Fruit fly (Drosophila melanogaster) whole organism, embryonic: ENCODE data around the gene CG42591.

Experiments used
- B-H1 ChIP-seq: fragments of 200-800 bp; sonication (Bioruptor generic); IDR thresholded peaks from 3 replicates; pipeline ENCODE4 v1.3.6; 2022; ENCODE audit warnings: missing biosample characterization, missing genetic modification characterization
- CG10147 ChIP-seq: fragments of 200-800 bp; sonication (Bioruptor generic); optimal IDR thresholded peaks from 2 replicates; lab custom pipeline; 2019; ENCODE audit warnings: missing biosample characterization, mild to moderate bottlenecking, missing genetic modification characterization, moderate library complexity
- CG10979 ChIP-seq: fragments of 200-800 bp; sonication (Bioruptor generic); optimal IDR thresholded peaks from 2 replicates; lab custom pipeline; 2018; ENCODE audit warnings: missing biosample characterization, mild to moderate bottlenecking, missing genetic modification characterization, moderate library complexity
- CG11247 ChIP-seq: fragments of 200-800 bp; sonication (Bioruptor generic); IDR thresholded peaks from 2 replicates; pipeline ENCODE4 v1.3.6; 2022; ENCODE audit warnings: missing biosample characterization, missing genetic modification characterization
- CG12071 ChIP-seq: fragments of 200-800 bp; sonication (Bioruptor generic); optimal IDR thresholded peaks from 3 replicates; lab custom pipeline; 2018; ENCODE audit warnings: missing biosample characterization, mild to moderate bottlenecking, missing genetic modification characterization
- CG13775 ChIP-seq: fragments of 200-800 bp; sonication (Bioruptor generic); optimal IDR thresholded peaks from 3 replicates; lab custom pipeline; 2017; ENCODE audit warnings: missing biosample characterization, mild to moderate bottlenecking, missing genetic modification characterization
- CG14441 ChIP-seq: fragments of 200-800 bp; sonication (Bioruptor generic); IDR thresholded peaks from 2 replicates; pipeline ENCODE4 v1.3.6; 2022; ENCODE audit warnings: missing biosample characterization, missing genetic modification characterization
- CG1603 ChIP-seq: fragments of 200-800 bp; sonication (Bioruptor generic); optimal IDR thresholded peaks from 2 replicates; lab custom pipeline; 2019; ENCODE audit warnings: missing biosample characterization, mild to moderate bottlenecking, missing genetic modification characterization, moderate library complexity
- CG17328 ChIP-seq: fragments of 200-800 bp; sonication (Bioruptor generic); IDR thresholded peaks from 2 replicates; pipeline ENCODE4 v1.3.6; 2022; ENCODE audit warnings: missing biosample characterization, missing genetic modification characterization
- CG2199 ChIP-seq: fragments of 200-800 bp; sonication (Bioruptor generic); IDR thresholded peaks from 3 replicates; pipeline ENCODE4 v1.3.6; 2022; ENCODE audit warnings: missing biosample characterization, missing genetic modification characterization
- CG2678 ChIP-seq: fragments of 200-800 bp; sonication (Bioruptor generic); optimal IDR thresholded peaks from 3 replicates; lab custom pipeline; 2019; ENCODE audit warnings: missing biosample characterization, mild to moderate bottlenecking, missing genetic modification characterization, moderate library complexity
- CG33213 ChIP-seq: fragments of 200-800 bp; sonication (Bioruptor generic); optimal IDR thresholded peaks from 3 replicates; lab custom pipeline; 2016; ENCODE audit warnings: missing biosample characterization, missing genetic modification characterization
- CG4424 ChIP-seq: fragments of 200-800 bp; sonication (Bioruptor generic); optimal IDR thresholded peaks from 3 replicates; lab custom pipeline; 2016; ENCODE audit warnings: missing biosample characterization, missing genetic modification characterization
- CG6254 ChIP-seq: fragments of 200-800 bp; sonication (Bioruptor generic); optimal IDR thresholded peaks from 3 replicates; lab custom pipeline; 2017; ENCODE audit warnings: mild to moderate bottlenecking, missing biosample characterization, missing genetic modification reagents, missing genetic modification characterization
- CG6689 ChIP-seq: fragments of 200-800 bp; sonication (Bioruptor generic); IDR thresholded peaks from 2 replicates; pipeline ENCODE4 v1.3.6; 2022; ENCODE audit warnings: missing biosample characterization, missing genetic modification characterization
- CG7745 ChIP-seq: fragments of 200-800 bp; sonication (Bioruptor generic); optimal IDR thresholded peaks from 2 replicates; lab custom pipeline; 2018; ENCODE audit warnings: missing biosample characterization, mild to moderate bottlenecking, missing genetic modification characterization, moderate library complexity
- CG8765 ChIP-seq: fragments of 200-800 bp; sonication (Bioruptor generic); IDR thresholded peaks from 2 replicates; pipeline ENCODE4 v1.3.6; 2022; ENCODE audit warnings: missing biosample characterization, missing genetic modification characterization
- CG9609 ChIP-seq: fragments of 200-800 bp; sonication (Bioruptor generic); optimal IDR thresholded peaks from 3 replicates; lab custom pipeline; 2016; ENCODE audit warnings: missing biosample characterization, missing genetic modification characterization
- D19B ChIP-seq: fragments of 200-800 bp; sonication (Bioruptor generic); optimal IDR thresholded peaks from 2 replicates; lab custom pipeline; 2017; ENCODE audit warnings: missing biosample characterization, mild to moderate bottlenecking, missing genetic modification characterization
- Dfd ChIP-seq, 2 experiments: fragments of >200 bp; optimal IDR thresholded peaks; 2 replicates each; lab custom pipeline; 2017; ENCODE audit warnings: missing biosample characterization in 2 of 2, missing genetic modification characterization in 2 of 2
- Doc3 ChIP-seq: fragments of 200-800 bp; sonication (Bioruptor generic); IDR thresholded peaks from 3 replicates; pipeline ENCODE4 v1.3.6; 2022; ENCODE audit warnings: missing biosample characterization, missing genetic modification characterization; ENCODE audit not compliant: partially characterized antibody
- H2.0 ChIP-seq: fragments of 200-800 bp; sonication (Bioruptor generic); IDR thresholded peaks from 2 replicates; pipeline ENCODE4 v1.3.6; 2022; ENCODE audit warnings: missing biosample characterization, missing genetic modification characterization
- Hmr ChIP-seq: fragments of 200-800 bp; sonication (Bioruptor generic); optimal IDR thresholded peaks from 3 replicates; lab custom pipeline; 2017; ENCODE audit warnings: mild to moderate bottlenecking, missing biosample characterization, missing genetic modification reagents, missing genetic modification characterization
- Med ChIP-seq: fragments of 200-800 bp; sonication (Bioruptor generic); peaks from one replicate; lab custom pipeline; 2016; ENCODE audit warnings: missing biosample characterization, missing genetic modification characterization, mild to moderate bottlenecking, inconsistent platforms, moderate library complexity
- Ptx1 ChIP-seq: fragments of 200-800 bp; sonication (Bioruptor generic); IDR thresholded peaks from 2 replicates; pipeline ENCODE4 v1.3.6; 2022; ENCODE audit warnings: missing biosample characterization, missing genetic modification characterization
- Xrp1 ChIP-seq: fragments of 200-800 bp; sonication (Bioruptor generic); IDR thresholded peaks from 2 replicates; pipeline ENCODE4 v1.3.6; 2022; ENCODE audit warnings: missing biosample characterization, missing genetic modification characterization
- ab ChIP-seq: fragments of 200-800 bp; sonication (Bioruptor generic); optimal IDR thresholded peaks from 2 replicates; lab custom pipeline; 2016; ENCODE audit warnings: missing biosample characterization, missing genetic modification characterization
- bab2 ChIP-seq: fragments of 200-800 bp; sonication (Bioruptor generic); optimal IDR thresholded peaks from 2 replicates; lab custom pipeline; 2016; ENCODE audit warnings: missing biosample characterization, missing genetic modification characterization
- ci ChIP-seq: fragments of 200-800 bp; sonication (Bioruptor generic); IDR thresholded peaks from 3 replicates; pipeline ENCODE4 v1.3.6; 2022; ENCODE audit warnings: missing biosample characterization, missing genetic modification characterization
- crp ChIP-seq, 2 experiments: fragments of 200-800 bp; sonication (Bioruptor generic); optimal IDR thresholded peaks; 2 replicates in 1 of 2; 3 replicates in 1 of 2; lab custom pipeline; 2017; ENCODE audit warnings: missing biosample characterization in 2 of 2, missing genetic modification characterization in 2 of 2, mild to moderate bottlenecking in 1 of 2, moderate library complexity in 1 of 2
- dmrt99B ChIP-seq: fragments of 200-800 bp; sonication (Bioruptor generic); optimal IDR thresholded peaks from 2 replicates; lab custom pipeline; 2018; ENCODE audit warnings: missing biosample characterization, mild to moderate bottlenecking, missing genetic modification characterization, moderate library complexity
- fd96Cb ChIP-seq: fragments of 200-800 bp; sonication (Bioruptor generic); optimal IDR thresholded peaks from 2 replicates; lab custom pipeline; 2018; ENCODE audit warnings: missing biosample characterization, mild to moderate bottlenecking, missing genetic modification characterization, moderate library complexity
- gem ChIP-seq: fragments of 200-800 bp; sonication (Bioruptor generic); optimal IDR thresholded peaks from 2 replicates; lab custom pipeline; 2019; ENCODE audit warnings: missing biosample characterization, mild to moderate bottlenecking, missing genetic modification characterization, moderate library complexity
- nmo ChIP-seq: fragments of 200-800 bp; sonication (Bioruptor generic); optimal IDR thresholded peaks from 2 replicates; lab custom pipeline; 2018; ENCODE audit warnings: missing biosample characterization, mild to moderate bottlenecking, missing genetic modification characterization, moderate library complexity
- ranshi ChIP-seq: fragments of 200-800 bp; sonication (Bioruptor generic); IDR thresholded peaks from 2 replicates; pipeline ENCODE4 v1.3.6; 2022; ENCODE audit warnings: missing biosample characterization, missing genetic modification characterization
- row ChIP-seq: fragments of 200-800 bp; sonication (Bioruptor generic); IDR thresholded peaks from 3 replicates; pipeline ENCODE4 v1.3.6; 2022; ENCODE audit warnings: missing biosample characterization, missing genetic modification characterization
- scrt ChIP-seq: fragments of 200-800 bp; sonication (Bioruptor generic); optimal IDR thresholded peaks from 2 replicates; lab custom pipeline; 2018; ENCODE audit warnings: missing biosample characterization, mild to moderate bottlenecking, missing genetic modification characterization, moderate library complexity
- sd ChIP-seq: fragments of 200-800 bp; sonication (Bioruptor generic); optimal IDR thresholded peaks from 3 replicates; lab custom pipeline; 2018; ENCODE audit warnings: missing biosample characterization, mild to moderate bottlenecking, missing genetic modification characterization, moderate library complexity
- shn ChIP-seq: fragments of 200-800 bp; sonication (Bioruptor generic); optimal IDR thresholded peaks from 3 replicates; lab custom pipeline; 2016; ENCODE audit warnings: missing biosample characterization, missing genetic modification characterization
- sisA ChIP-seq: fragments of 200-800 bp; sonication (Bioruptor generic); IDR thresholded peaks from 2 replicates; pipeline ENCODE4 v1.3.6; 2022; ENCODE audit warnings: missing biosample characterization, missing genetic modification characterization
- slbo ChIP-seq: fragments of 200-800 bp; sonication (Bioruptor generic); IDR thresholded peaks from 2 replicates; pipeline ENCODE4 v1.3.6; 2022; ENCODE audit warnings: missing biosample characterization, missing genetic modification characterization
- slou ChIP-seq: fragments of 200-800 bp; sonication (Bioruptor generic); optimal IDR thresholded peaks from 3 replicates; lab custom pipeline; 2016; ENCODE audit warnings: missing biosample characterization, missing genetic modification characterization
- stc ChIP-seq: fragments of 200-800 bp; sonication (Bioruptor generic); IDR thresholded peaks from 2 replicates; pipeline ENCODE4 v1.3.6; 2022; ENCODE audit warnings: missing biosample characterization, missing genetic modification characterization
- tin ChIP-seq: fragments of 200-800 bp; sonication (Bioruptor generic); optimal IDR thresholded peaks from 3 replicates; lab custom pipeline; 2016; ENCODE audit warnings: missing biosample characterization, missing genetic modification characterization
- wor ChIP-seq: fragments of 200-800 bp; sonication (Bioruptor generic); IDR thresholded peaks from 2 replicates; pipeline ENCODE4 v1.3.6; 2022; ENCODE audit warnings: missing biosample characterization, missing genetic modification characterization
- zfh1 ChIP-seq: fragments of 200-800 bp; sonication (Bioruptor generic); IDR thresholded peaks from 3 replicates; pipeline ENCODE4 v1.3.6; 2022; ENCODE audit warnings: missing biosample characterization, missing genetic modification characterization

CG42591 gene

dm6 chr3L:8033088-8033487 lies 36.7 kb downstream of the CG42591 start:
- no peak for TF ChIP-seq CG10147 (GFP tag; lab: Kevin White, UChicago)
- 0 out of 2 replicates have a peak, but pooled peaks have one; percentile 31 for TF ChIP-seq CG14441 (GFP tag; lab: Robert Waterston, UW)
- TF ChIP-seq wor (GFP tag; lab: Robert Waterston, UW) = no peak
- no peak for TF ChIP-seq ab (GFP tag; lab: Kevin White, UChicago)
- 0 out of 2 replicates have a peak, but pooled peaks have one; percentile 33 for TF ChIP-seq Ptx1 (GFP tag; lab: Robert Waterston, UW)
- no peak for TF ChIP-seq CG17328
- 0 out of 3 replicates have a peak, but pooled peaks have one; percentile 39 for TF ChIP-seq zfh1 (GFP tag; lab: Robert Waterston, UW)
- TF ChIP-seq bab2 (GFP tag; lab: Kevin White, UChicago) = no peak
- TF ChIP-seq Xrp1 (GFP tag; lab: Robert Waterston, UW) = no peak
- peak; percentile 34 for TF ChIP-seq D19B (GFP tag; lab: Kevin White, UChicago)
- peak; percentile 76 for TF ChIP-seq Med (GFP tag; lab: Kevin White, UChicago)
- peak; percentile 45; the same call in 1 of the 3 replicates for TF ChIP-seq row (GFP tag; lab: Robert Waterston, UW)
- no peak for TF ChIP-seq nmo (GFP tag; lab: Kevin White, UChicago)

dm6 chr3L:8031461-8031860 lies 38.3 kb downstream of the CG42591 start:
- TF ChIP-seq Dfd (GFP tag; optimal IDR thresholded peaks at IDR 0.05; lab: Kevin White, UChicago) (peak in 1 of 2 experiments; percentile 53), Doc3 (GFP tag; lab: Robert Waterston, UW) (no peak), scrt (GFP tag; lab: Kevin White, UChicago) (peak; percentile 35)

- TF ChIP-seq ranshi (GFP tag; lab: Robert Waterston, UW) (peak; percentile 30; the same call in 1 of the 2 replicates), CG13775 (GFP tag; lab: Kevin White, UChicago) (no peak), dmrt99B (tag; lab: Kevin White, UChicago) (peak; percentile 55), CG2678 (tag; lab: Kevin White, UChicago) (peak; percentile 48), sd (peak; percentile 91), CG6254 (GFP tag; lab: Kevin White, UChicago) (peak; percentile 45), CG8765 (GFP tag; lab: Robert Waterston, UW) (no peak), ci (GFP tag; lab: Robert Waterston, UW) (peak; percentile 65; the same call in 2 of the 3 replicates), CG4424 (GFP tag; lab: Kevin White, UChicago) (peak; percentile 35), CG9609 (GFP tag; lab: Kevin White, UChicago) (no peak), crp (GFP tag; optimal IDR thresholded peaks at IDR 0.05; lab: Kevin White, UChicago) (peak in 1 of 2 experiments; percentile 14), gem (peak; percentile 34), B-H1 (0 out of 3 replicates have a peak, but pooled peaks have one; percentile 22), wor (GFP tag; lab: Robert Waterston, UW) (peak; percentile 36; the same call in 1 of the 2 replicates), sisA (GFP tag; lab: Robert Waterston, UW) (peak; percentile 65), CG10979 (tag; lab: Kevin White, UChicago) (peak; percentile 33), CG6689 (GFP tag; lab: Robert Waterston, UW) (peak; percentile 43; the same call in 1 of the 2 replicates), H2.0 (peak; percentile 25; the same call in 1 of the 2 replicates), Hmr (GFP tag; lab: Kevin White, UChicago) (peak; percentile 9), fd96Cb (tag; lab: Kevin White, UChicago) (peak; percentile 40), CG1603 (peak; percentile 2), tin (GFP tag; lab: Kevin White, UChicago) (peak; percentile 26), CG7745 (tag; lab: Kevin White, UChicago) (no peak), CG12071 (GFP tag; lab: Kevin White, UChicago) (peak; percentile 41), slbo (GFP tag; lab: Robert Waterston, UW) (peak; percentile 30; the same call in 1 of the 2 replicates), shn (no peak), Med (GFP tag; lab: Kevin White, UChicago) (peak; percentile 93), CG33213 (peak; percentile 32), slou (GFP tag; lab: Kevin White, UChicago) (no peak), CG10147 (GFP tag; lab: Kevin White, UChicago) (peak; percentile 1), stc (0 out of 2 replicates have a peak, but pooled peaks have one; percentile 33), CG11247 (GFP tag; lab: Robert Waterston, UW) (0 out of 2 replicates have a peak, but pooled peaks have one; percentile 54), CG2199 (0 out of 3 replicates have a peak, but pooled peaks have one; percentile 51)
Measured at dm6 chr3L:8029194-8029747, 40.5 kb downstream of the CG42591 start.
